Fruit fly (Drosophila melanogaster) whole organism, embryonic: Measurements from ENCODE around the gene Gk1.
A peak's percentile ranks its signal among the peaks of the same experiment; 100 is the strongest.

Experiments used
- CG10366 ChIP-seq: fragments of 200-800 bp; sonication (Bioruptor generic); IDR thresholded peaks from 2 replicates; pipeline ENCODE4 v1.3.6; 2022; ENCODE audit warnings: missing biosample characterization, missing genetic modification characterization
- CG10431 ChIP-seq: fragments of 200-800 bp; sonication (Bioruptor generic); optimal IDR thresholded peaks from 3 replicates; lab custom pipeline; 2018; ENCODE audit warnings: missing biosample characterization, mild to moderate bottlenecking, missing genetic modification characterization
- CG10979 ChIP-seq: fragments of 200-800 bp; sonication (Bioruptor generic); optimal IDR thresholded peaks from 2 replicates; lab custom pipeline; 2018; ENCODE audit warnings: missing biosample characterization, mild to moderate bottlenecking, missing genetic modification characterization, moderate library complexity
- CG12071 ChIP-seq: fragments of 200-800 bp; sonication (Bioruptor generic); optimal IDR thresholded peaks from 3 replicates; lab custom pipeline; 2018; ENCODE audit warnings: missing biosample characterization, mild to moderate bottlenecking, missing genetic modification characterization
- CG12104 ChIP-seq: fragments of 200-800 bp; sonication (Bioruptor generic); optimal IDR thresholded peaks from 3 replicates; lab custom pipeline; 2016; ENCODE audit warnings: missing biosample characterization, missing genetic modification characterization
- CG12299 ChIP-seq: fragments of 200-800 bp; sonication (Bioruptor generic); optimal IDR thresholded peaks from 2 replicates; lab custom pipeline; 2018; ENCODE audit warnings: missing biosample characterization, mild to moderate bottlenecking, missing genetic modification characterization
- CG14667 ChIP-seq: fragments of 200-800 bp; sonication (Bioruptor generic); IDR thresholded peaks from 2 replicates; pipeline ENCODE4 v1.3.6; 2022; ENCODE audit warnings: missing biosample characterization, missing genetic modification characterization
- CG14965 ChIP-seq: fragments of 200-800 bp; sonication (Bioruptor generic); optimal IDR thresholded peaks from 2 replicates; lab custom pipeline; 2016; ENCODE audit warnings: missing biosample characterization, missing genetic modification characterization, borderline replicate concordance
- CG15696 ChIP-seq: fragments of 200-800 bp; sonication (Bioruptor generic); optimal IDR thresholded peaks from 2 replicates; lab custom pipeline; 2019; ENCODE audit warnings: missing biosample characterization, mild to moderate bottlenecking, missing genetic modification characterization, moderate library complexity
- CG2875 ChIP-seq: fragments of 200-800 bp; sonication (Bioruptor generic); optimal IDR thresholded peaks from 2 replicates; lab custom pipeline; 2017; ENCODE audit warnings: missing biosample characterization, mild to moderate bottlenecking, missing genetic modification characterization, missing genetic modification reagents
- CG32532 ChIP-seq: fragments of 200-800 bp; sonication (Bioruptor generic); IDR thresholded peaks from 2 replicates; pipeline ENCODE4 v1.3.6; 2022; ENCODE audit warnings: missing biosample characterization, missing genetic modification characterization
- CG5180 ChIP-seq: fragments of 200-800 bp; sonication (Bioruptor generic); optimal IDR thresholded peaks from 3 replicates; lab custom pipeline; 2017; ENCODE audit warnings: missing biosample characterization, missing genetic modification characterization, mild to moderate bottlenecking, moderate library complexity, missing genetic modification reagents
- CG5245 ChIP-seq: fragments of 200-800 bp; sonication (Bioruptor generic); optimal IDR thresholded peaks from 3 replicates; lab custom pipeline; 2016; ENCODE audit warnings: missing biosample characterization, missing genetic modification characterization
- CG6765 ChIP-seq: fragments of 200-800 bp; sonication (Bioruptor generic); optimal IDR thresholded peaks from 3 replicates; lab custom pipeline; 2017; ENCODE audit warnings: missing biosample characterization, mild to moderate bottlenecking, missing genetic modification characterization
- CG7987 ChIP-seq: fragments of 200-800 bp; sonication (Bioruptor generic); optimal IDR thresholded peaks from 2 replicates; lab custom pipeline; 2018; ENCODE audit warnings: missing biosample characterization, mild to moderate bottlenecking, missing genetic modification characterization, moderate library complexity
- CG8765 ChIP-seq: fragments of 200-800 bp; sonication (Bioruptor generic); IDR thresholded peaks from 2 replicates; pipeline ENCODE4 v1.3.6; 2022; ENCODE audit warnings: missing biosample characterization, missing genetic modification characterization
- CG9876 ChIP-seq: fragments of 200-800 bp; sonication (Bioruptor generic); optimal IDR thresholded peaks from 2 replicates; lab custom pipeline; 2016; ENCODE audit warnings: missing biosample characterization, missing genetic modification characterization
- CrebB ChIP-seq: fragments of 200-800 bp; sonication (Bioruptor generic); optimal IDR thresholded peaks from 3 replicates; lab custom pipeline; 2018; ENCODE audit warnings: missing biosample characterization, mild to moderate bottlenecking, missing genetic modification characterization
- Lpt ChIP-seq: fragments of >200 bp; optimal IDR thresholded peaks from 2 replicates; lab custom pipeline; 2018; ENCODE audit warnings: missing biosample characterization, missing genetic modification characterization
- Meics ChIP-seq: fragments of 200-800 bp; sonication (Bioruptor generic); optimal IDR thresholded peaks from 2 replicates; lab custom pipeline; 2017; ENCODE audit warnings: missing biosample characterization, mild to moderate bottlenecking, missing genetic modification characterization
- Sox102F ChIP-seq: fragments of 200-800 bp; sonication (Bioruptor generic); optimal IDR thresholded peaks from 2 replicates; lab custom pipeline; 2018; ENCODE audit warnings: missing biosample characterization, mild to moderate bottlenecking, missing genetic modification characterization, moderate library complexity
- bsh ChIP-seq, 2 experiments: fragments of 200-800 bp; sonication (Bioruptor generic); optimal IDR thresholded peaks; 2 replicates each; lab custom pipeline; 2017 to 2018; ENCODE audit warnings: mild to moderate bottlenecking in 2 of 2, missing biosample characterization in 2 of 2, missing genetic modification characterization in 2 of 2, moderate library complexity in 1 of 2
- caup ChIP-seq: fragments of 200-800 bp; sonication (Bioruptor generic); optimal IDR thresholded peaks from 3 replicates; lab custom pipeline; 2017; ENCODE audit warnings: missing biosample characterization, mild to moderate bottlenecking, missing genetic modification characterization, moderate library complexity; ENCODE audit not compliant: severe bottlenecking
- chm ChIP-seq: fragments of 200-800 bp; sonication (Bioruptor generic); IDR thresholded peaks from 2 replicates; pipeline ENCODE4 v1.3.6; 2022; ENCODE audit warnings: missing biosample characterization, missing genetic modification characterization
- danr ChIP-seq: fragments of 200-800 bp; sonication (Bioruptor generic); IDR thresholded peaks from 2 replicates; pipeline ENCODE4 v1.3.6; 2022; ENCODE audit warnings: missing biosample characterization, missing genetic modification characterization
- ewg ChIP-seq: fragments of 200-800 bp; sonication (Bioruptor generic); optimal IDR thresholded peaks from 3 replicates; lab custom pipeline; 2017; ENCODE audit warnings: mild to moderate bottlenecking, missing biosample characterization, missing genetic modification reagents, missing genetic modification characterization
- ftz-f1 ChIP-seq: fragments of 200-800 bp; sonication (Bioruptor generic); optimal IDR thresholded peaks from 2 replicates; lab custom pipeline; 2016; ENCODE audit warnings: missing biosample characterization, missing genetic modification characterization
- gt ChIP-seq: fragments of 200-800 bp; sonication (Bioruptor generic); IDR thresholded peaks from 2 replicates; pipeline ENCODE4 v1.3.6; 2022; ENCODE audit warnings: missing biosample characterization, missing genetic modification characterization
- her ChIP-seq: fragments of 200-800 bp; sonication (Bioruptor generic); optimal IDR thresholded peaks from 2 replicates; lab custom pipeline; 2016; ENCODE audit warnings: missing biosample characterization, missing genetic modification characterization
- ind ChIP-seq: fragments of 200-800 bp; sonication (Bioruptor generic); optimal IDR thresholded peaks from 3 replicates; lab custom pipeline; 2016; ENCODE audit warnings: missing biosample characterization, missing genetic modification characterization
- lab ChIP-seq: fragments of 200-800 bp; sonication (Bioruptor generic); optimal IDR thresholded peaks from 3 replicates; lab custom pipeline; 2017; ENCODE audit warnings: missing biosample characterization, missing genetic modification characterization, mild to moderate bottlenecking, moderate library complexity, missing genetic modification reagents
- nerfin-1 ChIP-seq: fragments of 200-800 bp; sonication (Bioruptor generic); optimal IDR thresholded peaks from 3 replicates; lab custom pipeline; 2019; ENCODE audit warnings: missing biosample characterization, mild to moderate bottlenecking, missing genetic modification characterization, moderate library complexity
- nerfin-2 ChIP-seq: fragments of 200-800 bp; sonication (Bioruptor generic); IDR thresholded peaks from 2 replicates; pipeline ENCODE4 v1.3.6; 2022; ENCODE audit warnings: missing biosample characterization, missing genetic modification characterization; ENCODE audit not compliant: partially characterized antibody
- pb ChIP-seq: fragments of 200-800 bp; sonication (Bioruptor generic); optimal IDR thresholded peaks from 3 replicates; lab custom pipeline; 2016; ENCODE audit warnings: missing biosample characterization, missing genetic modification characterization
- pfk ChIP-seq: fragments of 200-800 bp; sonication (Bioruptor generic); optimal IDR thresholded peaks from 2 replicates; lab custom pipeline; 2018; ENCODE audit warnings: missing biosample characterization, mild to moderate bottlenecking, missing genetic modification characterization, moderate library complexity
- pnt ChIP-seq: fragments of 200-800 bp; sonication (Bioruptor generic); optimal IDR thresholded peaks from 3 replicates; lab custom pipeline; 2016; ENCODE audit warnings: missing biosample characterization, missing genetic modification characterization
- pros ChIP-seq: fragments of 200-800 bp; sonication (Bioruptor generic); optimal IDR thresholded peaks from 3 replicates; lab custom pipeline; 2019; ENCODE audit warnings: missing biosample characterization, mild to moderate bottlenecking, missing genetic modification characterization, moderate library complexity
- ranshi ChIP-seq: fragments of 200-800 bp; sonication (Bioruptor generic); IDR thresholded peaks from 2 replicates; pipeline ENCODE4 v1.3.6; 2022; ENCODE audit warnings: missing biosample characterization, missing genetic modification characterization
- ro ChIP-seq: fragments of 200-800 bp; sonication (Bioruptor generic); IDR thresholded peaks from 2 replicates; pipeline ENCODE4 v1.3.6; 2022; ENCODE audit warnings: missing biosample characterization, missing genetic modification characterization
- run ChIP-seq: fragments of 200-800 bp; sonication (Bioruptor generic); optimal IDR thresholded peaks from 3 replicates; lab custom pipeline; 2018; ENCODE audit warnings: missing biosample characterization, mild to moderate bottlenecking, missing genetic modification characterization
- salm ChIP-seq: fragments of 200-800 bp; sonication (Bioruptor generic); optimal IDR thresholded peaks from 2 replicates; lab custom pipeline; 2018; ENCODE audit warnings: missing biosample characterization, mild to moderate bottlenecking, missing genetic modification characterization
- sob ChIP-seq: fragments of 200-800 bp; sonication (Bioruptor generic); IDR thresholded peaks from 2 replicates; pipeline ENCODE4 v1.3.6; 2022; ENCODE audit warnings: missing biosample characterization, missing genetic modification characterization
- stc ChIP-seq: fragments of 200-800 bp; sonication (Bioruptor generic); IDR thresholded peaks from 2 replicates; pipeline ENCODE4 v1.3.6; 2022; ENCODE audit warnings: missing biosample characterization, missing genetic modification characterization
- tup ChIP-seq: fragments of 200-800 bp; sonication (Bioruptor generic); optimal IDR thresholded peaks from 2 replicates; lab custom pipeline; 2016; ENCODE audit warnings: missing biosample characterization, mild to moderate bottlenecking, missing genetic modification characterization, moderate library complexity
- unpg ChIP-seq: fragments of 200-800 bp; sonication (Bioruptor generic); optimal IDR thresholded peaks from 3 replicates; lab custom pipeline; 2018; ENCODE audit warnings: missing biosample characterization, mild to moderate bottlenecking, missing genetic modification characterization, moderate library complexity
- wor ChIP-seq: fragments of 200-800 bp; sonication (Bioruptor generic); IDR thresholded peaks from 2 replicates; pipeline ENCODE4 v1.3.6; 2022; ENCODE audit warnings: missing biosample characterization, missing genetic modification characterization
- zen ChIP-seq: fragments of 200-800 bp; sonication (Bioruptor generic); optimal IDR thresholded peaks from 3 replicates; lab custom pipeline; 2018; ENCODE audit warnings: missing biosample characterization, mild to moderate bottlenecking, missing genetic modification characterization, moderate library complexity
- zf30C ChIP-seq: fragments of 200-800 bp; sonication (Bioruptor generic); optimal IDR thresholded peaks from 3 replicates; lab custom pipeline; 2018; ENCODE audit warnings: missing biosample characterization, mild to moderate bottlenecking, missing genetic modification characterization

Gene Gk1

dm6 chr3L:223019-223902 lies 17.6 kb upstream of the Gk1 start, which contains the start of the genes pyx and CG33229 (continued):
- no peak for TF ChIP-seq Lpt (GFP tag; lab: Kevin White, UChicago)
- peak; percentile 80 for TF ChIP-seq ranshi (GFP tag; lab: Robert Waterston, UW)
- TF ChIP-seq CG12299 (tag; lab: Kevin White, UChicago), result peak; percentile 35
- TF ChIP-seq chm (GFP tag; lab: Robert Waterston, UW), result peak; percentile 37; the same call in 1 of the 2 replicates
- TF ChIP-seq CG10431 (GFP tag; lab: Kevin White, UChicago), result peak; percentile 78
- TF ChIP-seq CG5180 (GFP tag; lab: Kevin White, UChicago), result peak; percentile 73
- peak; percentile 14 for TF ChIP-seq CrebB (tag; lab: Kevin White, UChicago)
- TF ChIP-seq ewg (GFP tag; lab: Kevin White, UChicago), result peak; percentile 66
- peak; percentile 67 for TF ChIP-seq pnt (GFP tag; lab: Kevin White, UChicago)
- peak; percentile 93 for TF ChIP-seq CG32532
- peak; percentile 28 for TF ChIP-seq her
- peak; percentile 78 for TF ChIP-seq CG15696
- no peak for TF ChIP-seq pros
- TF ChIP-seq sob, result peak; percentile 86
- no peak; the same call in 1 of the 2 replicates for TF ChIP-seq gt (GFP tag; lab: Robert Waterston, UW)
- TF ChIP-seq CG9876, result peak; percentile 78
- peak; percentile 93 for TF ChIP-seq zf30C (GFP tag; lab: Kevin White, UChicago)
- peak; percentile 72 for TF ChIP-seq stc (GFP tag; lab: Robert Waterston, UW)
- TF ChIP-seq wor (GFP tag; lab: Robert Waterston, UW), result peak; percentile 68
- peak; percentile 27 for TF ChIP-seq ftz-f1 (GFP tag; lab: Kevin White, UChicago)
- TF ChIP-seq bsh (GFP tag; optimal IDR thresholded peaks at IDR 0.05; lab: Kevin White, UChicago), result peak; percentile 46 to 75
- TF ChIP-seq CG7987 (GFP tag; lab: Kevin White, UChicago), result peak; percentile 18
- peak; percentile 89 for TF ChIP-seq Meics (GFP tag; lab: Kevin White, UChicago)
- peak; percentile 74 for TF ChIP-seq unpg
- TF ChIP-seq tup, result peak; percentile 65
- TF ChIP-seq CG12071 (GFP tag; lab: Kevin White, UChicago), result peak; percentile 70
- TF ChIP-seq CG14965 (GFP tag; lab: Kevin White, UChicago), result no peak
- peak; percentile 84 for TF ChIP-seq lab (GFP tag; lab: Kevin White, UChicago)
- TF ChIP-seq zen (tag; lab: Kevin White, UChicago), result peak; percentile 77
- peak; percentile 73 for TF ChIP-seq CG10979 (tag; lab: Kevin White, UChicago)
- TF ChIP-seq danr, result peak; percentile 73
- TF ChIP-seq CG2875, result peak; percentile 33
- peak; percentile 78 for TF ChIP-seq Sox102F (GFP tag; lab: Kevin White, UChicago)
- TF ChIP-seq pb (GFP tag; lab: Kevin White, UChicago), result peak; percentile 44
- no peak for TF ChIP-seq run (tag; lab: Kevin White, UChicago)
- peak; percentile 90 for TF ChIP-seq CG12104
- TF ChIP-seq caup (GFP tag; lab: Kevin White, UChicago), result peak; percentile 77
- peak; percentile 67 for TF ChIP-seq CG14667
- peak; percentile 80 for TF ChIP-seq CG10366 (GFP tag; lab: Robert Waterston, UW)
- peak; percentile 41 for TF ChIP-seq CG5245 (GFP tag; lab: Kevin White, UChicago)
- peak; percentile 28 for TF ChIP-seq salm
- TF ChIP-seq CG6765 (GFP tag; lab: Kevin White, UChicago), result peak; percentile 79
- no peak for TF ChIP-seq nerfin-2 (GFP tag; lab: Robert Waterston, UW)
- TF ChIP-seq nerfin-1, result peak; percentile 62
- TF ChIP-seq CG8765 (GFP tag; lab: Robert Waterston, UW), result peak; percentile 52; the same call in 1 of the 2 replicates
- peak; percentile 89 for TF ChIP-seq ind (GFP tag; lab: Kevin White, UChicago)
- peak; percentile 44; the same call in 1 of the 2 replicates for TF ChIP-seq ro (GFP tag; lab: Robert Waterston, UW)
- TF ChIP-seq pfk, result no peak
